Worm (Caenorhabditis elegans): ENCODE results near the gene F59D6.1.

F59D6.1 gene

DNA sequence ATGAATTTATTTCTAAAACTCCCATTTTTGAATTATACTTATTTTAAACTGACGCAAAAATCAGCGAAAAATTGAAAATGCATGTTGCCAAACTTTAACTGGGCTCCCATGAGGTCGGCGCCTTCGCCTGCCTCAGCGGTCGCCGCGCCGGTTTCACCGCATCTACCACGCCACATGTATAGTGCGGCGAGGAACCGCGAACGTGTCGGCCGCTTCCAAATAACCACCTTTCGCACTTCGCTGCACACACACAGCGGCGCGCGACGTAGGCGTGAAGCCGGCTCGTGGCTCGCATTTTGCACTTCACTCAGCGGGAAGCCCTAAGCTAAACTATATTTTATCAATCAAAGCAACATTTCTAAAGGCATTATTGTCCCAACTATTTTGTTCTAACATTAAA is 55.6 kb downstream of the F59D6.1 start:
- TF ChIP-seq ztf-29 (GFP tag; IDR thresholded peaks at IDR 0.05) (no peak), cog-1 (tag; optimal IDR thresholded peaks at IDR 0.05) (no peak), flt-1 (GFP tag; IDR thresholded peaks at IDR 0.05) (no peak), ref-1 (GFP tag; conservative IDR thresholded peaks at IDR 0.05) (no peak), tab-1 (GFP tag; IDR thresholded peaks at IDR 0.05) (no peak), klf-2 (GFP tag; conservative IDR thresholded peaks at IDR 0.05) (no peak), med-1 (GFP tag; optimal IDR thresholded peaks at IDR 0.05; ENCODE audit: insufficient read depth) (no peak), ztf-23 (GFP tag; IDR thresholded peaks at IDR 0.05) (no peak), T22C8.4 (GFP tag; IDR thresholded peaks at IDR 0.05) (no peak)
